Worm (Caenorhabditis elegans) whole organism, L4 larva: ENCODE data around the gene F54C8.6.
A peak's percentile ranks its signal among the peaks of the same experiment; 100 is the strongest.

Source experiments
- F37D6.2 ChIP-seq: sonication (generic microtip); optimal IDR thresholded peaks from 2 replicates; lab custom pipeline; 2016; ENCODE audit warnings: mild to moderate bottlenecking, missing genetic modification characterization, missing compliant biosample characterization
- R02D3.7 ChIP-seq: fragments of 150-350 bp; sonication (generic microtip); optimal IDR thresholded peaks from 3 replicates; lab custom pipeline; 2014; ENCODE audit warnings: missing biosample characterization, missing genetic modification characterization
- Y75B8A.6 ChIP-seq: fragments of 200-800 bp; sonication (Bioruptor generic); IDR thresholded peaks from 2 replicates; pipeline ENCODE4 v1.3.6; 2022; ENCODE audit warnings: missing genetic modification reagents, missing genetic modification characterization, missing compliant biosample characterization
- ZK546.5 ChIP-seq, 2 experiments: sonication (generic microtip); optimal IDR thresholded peaks; 2 replicates each; lab custom pipeline; 2017; ENCODE audit warnings: missing biosample characterization in 2 of 2, missing genetic modification characterization in 2 of 2
- attf-4 ChIP-seq: sonication (generic microtip); optimal IDR thresholded peaks from 3 replicates; lab custom pipeline; 2017; ENCODE audit warnings: missing biosample characterization, missing genetic modification characterization
- ceh-62 ChIP-seq: sonication (generic microtip); optimal IDR thresholded peaks from 2 replicates; lab custom pipeline; 2017; ENCODE audit warnings: missing biosample characterization, missing genetic modification characterization
- ceh-82 ChIP-seq: sonication (generic microtip); optimal IDR thresholded peaks from 2 replicates; lab custom pipeline; 2017; ENCODE audit warnings: missing biosample characterization, missing genetic modification characterization
- ces-1 ChIP-seq: fragments of 150-350 bp; sonication (generic microtip); optimal IDR thresholded peaks from 4 replicates; lab custom pipeline; 2014; ENCODE audit warnings: missing biosample characterization, missing genetic modification reagents, missing genetic modification characterization
- ctbp-1 ChIP-seq: fragments of 200-800 bp; sonication (Bioruptor generic); IDR thresholded peaks from 2 replicates; pipeline ENCODE4 v1.3.6; 2022; ENCODE audit warnings: missing genetic modification reagents, missing genetic modification characterization, missing compliant biosample characterization
- daf-12 ChIP-seq: fragments of 150-350 bp; optimal IDR thresholded peaks from 2 replicates; lab custom pipeline; 2014; ENCODE audit warnings: missing biosample characterization, missing genetic modification reagents, missing genetic modification characterization
- daf-16 ChIP-seq, 3 experiments: sonication (generic microtip); optimal IDR thresholded peaks; 2 replicates each; lab custom pipeline; 2016 to 2017; ENCODE audit warnings: missing genetic modification characterization in 3 of 3, missing genetic modification reagents in 3 of 3, mild to moderate bottlenecking in 2 of 3, missing compliant biosample characterization in 2 of 3, missing biosample characterization in 1 of 3, moderate library complexity in 1 of 3
- daf-19 ChIP-seq: fragments of 200-800 bp; sonication (Bioruptor generic); conservative IDR thresholded peaks from 2 replicates; pipeline ENCODE4 v1.3.6; 2022; ENCODE audit warnings: missing genetic modification characterization, missing compliant biosample characterization
- daf-8 ChIP-seq: fragments of 200-800 bp; sonication (Bioruptor generic); IDR thresholded peaks from 2 replicates; pipeline ENCODE4 v1.3.6; 2022; ENCODE audit warnings: missing genetic modification characterization, missing compliant biosample characterization
- dmd-8 ChIP-seq: fragments of 200-800 bp; sonication (Bioruptor generic); IDR thresholded peaks from 2 replicates; pipeline ENCODE4 v1.3.6; 2022; ENCODE audit warnings: missing genetic modification characterization, missing compliant biosample characterization
- dmd-9 ChIP-seq: fragments of 200-800 bp; sonication (Bioruptor generic); IDR thresholded peaks from 2 replicates; pipeline ENCODE4 v1.3.6; 2022; ENCODE audit warnings: missing genetic modification reagents, missing genetic modification characterization, missing compliant biosample characterization
- dve-1 ChIP-seq: sonication (generic microtip); optimal IDR thresholded peaks from 2 replicates; lab custom pipeline; 2017; ENCODE audit warnings: antibody characterized with exemption, mild to moderate bottlenecking, missing genetic modification characterization, missing compliant biosample characterization; ENCODE audit not compliant: insufficient read depth
- egl-27 ChIP-seq: sonication (generic microtip); optimal IDR thresholded peaks from 3 replicates; lab custom pipeline; 2017; ENCODE audit warnings: missing biosample characterization, missing genetic modification reagents, missing genetic modification characterization
- egl-43 ChIP-seq: fragments of 200-800 bp; sonication (Bioruptor generic); IDR thresholded peaks from 2 replicates; pipeline ENCODE4 v1.3.6; 2022; ENCODE audit warnings: missing genetic modification reagents, missing genetic modification characterization, missing compliant biosample characterization
- fkh-10 ChIP-seq: fragments of 150-350 bp; optimal IDR thresholded peaks from 2 replicates; lab custom pipeline; 2014; ENCODE audit warnings: missing biosample characterization, missing genetic modification reagents, missing genetic modification characterization
- fos-1 ChIP-seq: fragments of 150-350 bp; optimal IDR thresholded peaks from 2 replicates; lab custom pipeline; 2014; ENCODE audit warnings: missing biosample characterization, missing genetic modification characterization
- hlh-11 ChIP-seq: fragments of 200-800 bp; sonication (Bioruptor generic); optimal IDR thresholded peaks from 2 replicates; lab custom pipeline; 2018; ENCODE audit warnings: mild to moderate bottlenecking, missing genetic modification characterization, missing compliant biosample characterization
- hlh-30 ChIP-seq: sonication (generic microtip); optimal IDR thresholded peaks from 2 replicates; lab custom pipeline; 2017; ENCODE audit warnings: antibody characterized with exemption, mild to moderate bottlenecking, missing genetic modification characterization, missing compliant biosample characterization; ENCODE audit not compliant: insufficient read depth
- lin-1 ChIP-seq: fragments of 200-800 bp; sonication (Bioruptor generic); IDR thresholded peaks from 2 replicates; pipeline ENCODE4 v1.3.6; 2022; ENCODE audit warnings: missing genetic modification reagents, missing genetic modification characterization, missing compliant biosample characterization
- lin-13 ChIP-seq: fragments of 150-350 bp; optimal IDR thresholded peaks from 2 replicates; lab custom pipeline; 2014; ENCODE audit warnings: missing biosample characterization, missing genetic modification reagents, missing genetic modification characterization
- lin-38 ChIP-seq: fragments of 200-800 bp; sonication (Bioruptor generic); IDR thresholded peaks from 2 replicates; pipeline ENCODE4 v1.3.6; 2022; ENCODE audit warnings: missing genetic modification reagents, missing genetic modification characterization, missing compliant biosample characterization
- lir-3 ChIP-seq: sonication (generic microtip); optimal IDR thresholded peaks from 2 replicates; lab custom pipeline; 2016; ENCODE audit warnings: mild to moderate bottlenecking, missing genetic modification characterization, missing compliant biosample characterization
- lsy-2 ChIP-seq, 2 experiments: fragments of 150-350 bp in 1 of 2; sonication (generic microtip) in 1 of 2; optimal IDR thresholded peaks; 2 replicates each; lab custom pipeline; 2014 to 2017; ENCODE audit warnings: missing biosample characterization in 2 of 2, missing genetic modification characterization in 2 of 2
- mep-1 ChIP-seq: fragments of 150-350 bp; sonication (generic microtip); optimal IDR thresholded peaks from 3 replicates; lab custom pipeline; 2014; ENCODE audit warnings: missing biosample characterization, missing genetic modification characterization
- mes-2 ChIP-seq: sonication (generic microtip); optimal IDR thresholded peaks from 2 replicates; lab custom pipeline; 2016; ENCODE audit warnings: missing genotype, mild to moderate bottlenecking, missing genetic modification characterization, missing compliant biosample characterization; ENCODE audit not compliant: poor library complexity, severe bottlenecking
- mxl-2 ChIP-seq: fragments of 200-800 bp; sonication (Bioruptor generic); conservative IDR thresholded peaks from 2 replicates; pipeline ENCODE4 v1.3.6; 2022; ENCODE audit warnings: missing genetic modification reagents, missing genetic modification characterization, missing compliant biosample characterization
- nhr-10 ChIP-seq: fragments of 150-350 bp; optimal IDR thresholded peaks from 2 replicates; lab custom pipeline; 2014; ENCODE audit warnings: missing biosample characterization, missing genetic modification characterization
- nhr-11 ChIP-seq: fragments of 150-350 bp; optimal IDR thresholded peaks from 2 replicates; lab custom pipeline; 2014; ENCODE audit warnings: missing biosample characterization, missing genetic modification characterization
- nhr-237 ChIP-seq: sonication (generic microtip); optimal IDR thresholded peaks from 2 replicates; lab custom pipeline; 2017; ENCODE audit warnings: missing biosample characterization, missing genetic modification characterization
- nhr-25 ChIP-seq: sonication (generic microtip); optimal IDR thresholded peaks from 2 replicates; lab custom pipeline; 2017; ENCODE audit warnings: missing genetic modification characterization, mild to moderate bottlenecking, missing compliant biosample characterization, antibody characterized with exemption, moderate library complexity, borderline replicate concordance; ENCODE audit not compliant: insufficient read depth
- nhr-28 ChIP-seq: fragments of 150-350 bp; optimal IDR thresholded peaks from 2 replicates; lab custom pipeline; 2014; ENCODE audit warnings: missing biosample characterization, missing genetic modification characterization
- nhr-6 ChIP-seq: fragments of 150-350 bp; optimal IDR thresholded peaks from 2 replicates; lab custom pipeline; 2014; ENCODE audit warnings: missing biosample characterization, missing genetic modification characterization
- nhr-76 ChIP-seq: fragments of 150-350 bp; optimal IDR thresholded peaks from 2 replicates; lab custom pipeline; 2014; ENCODE audit warnings: missing biosample characterization, missing genetic modification characterization
- pha-4 ChIP-seq, 2 experiments: fragments of 150-350 bp in 1 of 2; fragments of 200-800 bp in 1 of 2; sonication (Bioruptor generic) in 1 of 2; IDR thresholded peaks in 1 of 2; optimal IDR thresholded peaks in 1 of 2; 2 replicates each; pipeline versions ENCODE4 v1.3.6 to Lab custom; 2014 to 2022; ENCODE audit warnings: missing genetic modification characterization in 2 of 2, missing genetic modification reagents in 2 of 2, missing biosample characterization in 1 of 2, missing compliant biosample characterization in 1 of 2
- set-16 ChIP-seq: fragments of 200-800 bp; sonication (Bioruptor generic); IDR thresholded peaks from 2 replicates; pipeline ENCODE4 v1.3.6; 2022; ENCODE audit warnings: missing genetic modification reagents, missing genetic modification characterization, missing compliant biosample characterization
- skn-1 ChIP-seq: fragments of 150-350 bp; optimal IDR thresholded peaks from 2 replicates; lab custom pipeline; 2014; ENCODE audit warnings: missing biosample characterization, missing genetic modification characterization
- snpc-4 ChIP-seq: fragments of 150-350 bp; optimal IDR thresholded peaks from 2 replicates; lab custom pipeline; 2014; ENCODE audit warnings: missing biosample characterization, missing genetic modification characterization
- spr-3 ChIP-seq: fragments of 200-800 bp; sonication (Bioruptor generic); optimal IDR thresholded peaks from 2 replicates; lab custom pipeline; 2018; ENCODE audit warnings: mild to moderate bottlenecking, missing genetic modification characterization, missing compliant biosample characterization
- unc-130 ChIP-seq: sonication (generic microtip); optimal IDR thresholded peaks from 2 replicates; lab custom pipeline; 2016; ENCODE audit warnings: missing genetic modification reagents, missing genetic modification characterization, missing compliant biosample characterization
- unc-62 ChIP-seq, 3 experiments: fragments of 150-350 bp in 1 of 3; sonication (generic microtip); optimal IDR thresholded peaks in 2 of 3; peaks in 1 of 3; 1 replicate in 1 of 3; 2 replicates in 2 of 3; lab custom pipeline; 2014 to 2017; ENCODE audit warnings: missing biosample characterization in 3 of 3, missing genetic modification characterization in 3 of 3, missing genetic modification reagents in 3 of 3, missing genotype in 1 of 3
- vab-7 ChIP-seq: fragments of 200-800 bp; sonication (Bioruptor generic); IDR thresholded peaks from 2 replicates; pipeline ENCODE4 v1.3.6; 2022; ENCODE audit warnings: missing genetic modification reagents, missing genetic modification characterization, missing compliant biosample characterization
- zag-1 ChIP-seq: fragments of 150-350 bp; optimal IDR thresholded peaks from 2 replicates; lab custom pipeline; 2014; ENCODE audit warnings: missing biosample characterization, missing genetic modification characterization
- zip-11 ChIP-seq: fragments of 200-800 bp; sonication (Bioruptor generic); IDR thresholded peaks from 2 replicates; pipeline ENCODE4 v1.3.6; 2022; ENCODE audit warnings: missing genetic modification characterization, missing compliant biosample characterization
- zip-2 ChIP-seq: fragments of 150-350 bp; optimal IDR thresholded peaks from 2 replicates; lab custom pipeline; 2014; ENCODE audit warnings: missing biosample characterization, missing genetic modification characterization
- ztf-7 ChIP-seq: fragments of 150-350 bp; optimal IDR thresholded peaks from 2 replicates; lab custom pipeline; 2014; ENCODE audit warnings: missing biosample characterization, missing genetic modification characterization

Gene F54C8.6

ce11 chrIII:9443417-9444027, 6.2 kb downstream of the F54C8.6 start, which contains the start of gene pir-2 (continued):
- TF ChIP-seq pha-4 (GFP tag; IDR thresholded peaks at IDR 0.05; lab: Robert Waterston, UW) (peak; percentile 38; the same call in 1 of the 2 replicates), pha-4 (tag; optimal IDR thresholded peaks at IDR 0.05; lab: Kevin White, UChicago) (no peak), nhr-28 (peak; percentile 69), egl-27 (no peak), egl-43 (GFP tag; lab: Robert Waterston, UW) (no peak), lin-13 (GFP tag; lab: Kevin White, UChicago) (peak; percentile 60), lsy-2 (tag; optimal IDR thresholded peaks at IDR 0.05; lab: Kevin White, UChicago) (peak; percentile 64 to 92), daf-19 (GFP tag; lab: Robert Waterston, UW) (no peak), lin-38 (GFP tag; lab: Robert Waterston, UW) (peak; percentile 79), daf-8 (GFP tag; lab: Robert Waterston, UW) (no peak), nhr-237 (tag; lab: Kevin White, UChicago) (no peak), nhr-11 (peak; percentile 75), R02D3.7 (tag; lab: Kevin White, UChicago) (no peak), dmd-9 (GFP tag; lab: Robert Waterston, UW) (no peak), ZK546.5 (tag; optimal IDR thresholded peaks at IDR 0.05; lab: Kevin White, UChicago) (no peak), daf-16 (GFP tag; optimal IDR thresholded peaks at IDR 0.05; lab: Kevin White, UChicago) (no peak), daf-16 (tag; optimal IDR thresholded peaks at IDR 0.05; lab: Kevin White, UChicago) (peak; percentile 21), zag-1 (no peak), dve-1 (tag; lab: Kevin White, UChicago) (peak; percentile 78), lir-3 (tag; lab: Kevin White, UChicago) (no peak), nhr-6 (tag; lab: Kevin White, UChicago) (peak; percentile 87), hlh-11 (tag; lab: Kevin White, UChicago) (peak; percentile 92), mes-2 (peak; percentile 92), ctbp-1 (GFP tag; lab: Robert Waterston, UW) (peak; percentile 38; the same call in 1 of the 2 replicates), unc-62 (GFP tag; optimal IDR thresholded peaks at IDR 0.05 in 1 of 2; lab: Kevin White, UChicago) (peak in 1 of 2 experiments; percentile 96), unc-62 (tag; optimal IDR thresholded peaks at IDR 0.05; lab: Kevin White, UChicago) (no peak), ceh-82 (tag; lab: Kevin White, UChicago) (no peak), fkh-10 (GFP tag; lab: Kevin White, UChicago) (peak; percentile 44), unc-130 (GFP tag; lab: Kevin White, UChicago) (peak; percentile 43), F37D6.2 (tag; lab: Kevin White, UChicago) (peak; percentile 49), zip-2 (tag; lab: Kevin White, UChicago) (no peak), fos-1 (tag; lab: Kevin White, UChicago) (no peak), mxl-2 (no peak), snpc-4 (tag; lab: Kevin White, UChicago) (no peak), nhr-10 (tag; lab: Kevin White, UChicago) (peak; percentile 26), mep-1 (tag; lab: Kevin White, UChicago) (peak; percentile 85), attf-4 (no peak), spr-3 (GFP tag; lab: Kevin White, UChicago) (no peak), ceh-62 (no peak), skn-1 (tag; lab: Kevin White, UChicago) (no peak), dmd-8 (GFP tag; lab: Robert Waterston, UW) (no peak), ces-1 (GFP tag; lab: Kevin White, UChicago) (no peak), zip-11 (no peak), nhr-25 (tag; lab: Kevin White, UChicago) (peak; percentile 69), ztf-7 (tag; lab: Kevin White, UChicago) (peak; percentile 46), daf-12 (tag; lab: Kevin White, UChicago) (no peak), nhr-76 (tag; lab: Kevin White, UChicago) (no peak), hlh-30 (tag; lab: Kevin White, UChicago) (peak; percentile 91), set-16 (GFP tag; lab: Robert Waterston, UW) (peak; percentile 50), vab-7 (peak; percentile 41; the same call in 1 of the 2 replicates), Y75B8A.6 (GFP tag; lab: Robert Waterston, UW) (no peak), lin-1 (no peak)
